Worm (Caenorhabditis elegans) whole organism, mixed stage, embryonic: ENCODE measurements around the gene polq-1.
A peak's percentile ranks its signal among the peaks of the same experiment; 100 is the strongest.

Experiments used
- blmp-1 ChIP-seq: fragments of 150-350 bp; optimal IDR thresholded peaks from 2 replicates; lab custom pipeline; 2014; ENCODE audit warnings: missing biosample characterization, missing genetic modification characterization
- ces-1 ChIP-seq: fragments of 150-350 bp; optimal IDR thresholded peaks from 2 replicates; lab custom pipeline; 2014; ENCODE audit warnings: missing biosample characterization, missing genetic modification reagents, missing genetic modification characterization
- drap-1 ChIP-seq: fragments of 200-800 bp; sonication (Bioruptor generic); optimal IDR thresholded peaks from 3 replicates; lab custom pipeline; 2018; ENCODE audit warnings: mild to moderate bottlenecking, missing genetic modification characterization, missing compliant biosample characterization
- ham-2 ChIP-seq: fragments of 200-800 bp; sonication (Bioruptor generic); optimal IDR thresholded peaks from 2 replicates; lab custom pipeline; 2018; ENCODE audit warnings: mild to moderate bottlenecking, missing genetic modification characterization, missing compliant biosample characterization
- lin-13 ChIP-seq: fragments of 150-350 bp; optimal IDR thresholded peaks from 2 replicates; lab custom pipeline; 2014; ENCODE audit warnings: missing biosample characterization, missing genetic modification characterization
- mab-5 ChIP-seq: fragments of 150-350 bp; optimal IDR thresholded peaks from 2 replicates; lab custom pipeline; 2014; ENCODE audit warnings: missing biosample characterization, missing genetic modification characterization
- nhr-12 ChIP-seq: fragments of 150-350 bp; optimal IDR thresholded peaks from 2 replicates; lab custom pipeline; 2014; ENCODE audit warnings: missing biosample characterization, missing genetic modification characterization
- nhr-237 ChIP-seq: fragments of 150-350 bp; optimal IDR thresholded peaks from 2 replicates; lab custom pipeline; 2014; ENCODE audit warnings: missing biosample characterization, missing genetic modification characterization
- pha-4 ChIP-seq: fragments of 150-350 bp; optimal IDR thresholded peaks from 2 replicates; lab custom pipeline; 2018; ENCODE audit warnings: missing biosample characterization, missing genetic modification reagents, missing genetic modification characterization
- snpc-4 ChIP-seq: fragments of 150-350 bp; optimal IDR thresholded peaks from 2 replicates; lab custom pipeline; 2014; ENCODE audit warnings: missing biosample characterization, missing genetic modification characterization
- unc-39 ChIP-seq: fragments of 150-350 bp; optimal IDR thresholded peaks from 2 replicates; lab custom pipeline; 2014; ENCODE audit warnings: missing biosample characterization, missing genetic modification characterization
- unc-62 ChIP-seq: fragments of 150-350 bp; optimal IDR thresholded peaks from 2 replicates; lab custom pipeline; 2014; ENCODE audit warnings: missing biosample characterization, missing genetic modification reagents, missing genetic modification characterization
- zip-8 ChIP-seq: fragments of 150-350 bp; optimal IDR thresholded peaks from 2 replicates; lab custom pipeline; 2014; ENCODE audit warnings: missing biosample characterization, missing genetic modification characterization

DNA sequence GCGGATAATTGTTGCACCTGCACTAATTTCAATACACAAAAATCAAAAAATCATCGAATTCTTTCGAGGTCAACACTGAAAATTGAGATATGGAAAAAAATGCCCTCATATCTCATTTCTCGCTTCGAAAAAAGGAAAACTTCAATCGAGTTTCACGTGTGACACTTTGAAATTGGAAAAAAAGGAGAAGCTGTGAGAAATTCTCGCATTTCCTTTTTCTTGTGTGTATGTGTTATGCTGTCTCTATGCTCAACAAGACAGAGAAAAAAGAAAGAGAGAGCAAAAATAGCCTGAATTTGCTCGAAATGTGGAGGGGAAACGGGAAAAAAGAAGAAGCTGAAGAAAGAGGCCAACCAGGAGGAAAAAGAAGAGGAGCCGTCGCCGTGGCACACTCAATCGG lies 43.5 kb upstream of the polq-1 start:
- TF ChIP-seq pha-4 (tag; lab: Kevin White, UChicago) (no peak), blmp-1 (tag; lab: Kevin White, UChicago) (no peak), unc-39 (tag; lab: Kevin White, UChicago) (no peak), ham-2 (GFP tag; lab: Kevin White, UChicago) (no peak), ces-1 (GFP tag; lab: Kevin White, UChicago) (peak; percentile 39), mab-5 (no peak), zip-8 (tag; lab: Kevin White, UChicago) (no peak), lin-13 (tag; lab: Kevin White, UChicago) (no peak), drap-1 (GFP tag; lab: Kevin White, UChicago) (no peak), nhr-12 (tag; lab: Kevin White, UChicago) (no peak), nhr-237 (no peak), snpc-4 (tag; lab: Kevin White, UChicago) (no peak), unc-62 (GFP tag; lab: Kevin White, UChicago) (no peak)
